Worm (Caenorhabditis elegans) whole organism, young adult: ENCODE data around the gene T24B8.7.

ENCODE experiments used
- B0336.3 ChIP-seq: fragments of 200-800 bp; sonication (Bioruptor generic); IDR thresholded peaks from 2 replicates; pipeline ENCODE4 v1.3.6; 2022; ENCODE audit warnings: missing genetic modification characterization, missing compliant biosample characterization
- F10E7.11 ChIP-seq: sonication (generic microtip); optimal IDR thresholded peaks from 2 replicates; lab custom pipeline; 2017; ENCODE audit warnings: mild to moderate bottlenecking, missing genetic modification characterization, moderate library complexity, missing compliant biosample characterization
- F33H1.4 ChIP-seq: fragments of 200-800 bp; sonication (Bioruptor generic); IDR thresholded peaks from 2 replicates; pipeline ENCODE4 v1.3.6; 2022; ENCODE audit warnings: missing genetic modification reagents, missing genetic modification characterization, missing compliant biosample characterization
- T07F8.4 ChIP-seq: sonication (generic microtip); optimal IDR thresholded peaks from 2 replicates; lab custom pipeline; 2016; ENCODE audit warnings: mild to moderate bottlenecking, missing genetic modification characterization, moderate library complexity, missing compliant biosample characterization
- T26A5.8 ChIP-seq: sonication (generic microtip); optimal IDR thresholded peaks from 2 replicates; lab custom pipeline; 2016; ENCODE audit warnings: missing genetic modification characterization, missing compliant biosample characterization
- Y53G8AR.9 ChIP-seq: fragments of 200-800 bp; sonication (Bioruptor generic); conservative IDR thresholded peaks from 2 replicates; pipeline ENCODE4 v1.3.6; 2022; ENCODE audit warnings: missing genetic modification reagents, missing genetic modification characterization, missing compliant biosample characterization
- Y56A3A.18 ChIP-seq: fragments of 200-800 bp; sonication (Bioruptor generic); IDR thresholded peaks from 2 replicates; pipeline ENCODE4 v1.3.6; 2022; ENCODE audit warnings: missing genetic modification reagents, missing genetic modification characterization, missing compliant biosample characterization
- Y67H2A.10 ChIP-seq: fragments of 200-800 bp; sonication (Bioruptor generic); conservative IDR thresholded peaks from 2 replicates; pipeline ENCODE4 v1.3.6; 2022; ENCODE audit warnings: missing genetic modification reagents, missing genetic modification characterization, missing compliant biosample characterization
- ZK185.1 ChIP-seq: sonication (generic microtip); optimal IDR thresholded peaks from 2 replicates; lab custom pipeline; 2016; ENCODE audit warnings: mild to moderate bottlenecking, missing genetic modification characterization, missing compliant biosample characterization; ENCODE audit not compliant: poor library complexity, severe bottlenecking
- akir-1 ChIP-seq: fragments of 200-800 bp; sonication (Bioruptor generic); optimal IDR thresholded peaks from 2 replicates; lab custom pipeline; 2018; ENCODE audit warnings: mild to moderate bottlenecking, missing genetic modification characterization, moderate library complexity, missing compliant biosample characterization
- ama-1 ChIP-seq, 3 experiments: fragments of 150-350 bp in 1 of 3; sonication (generic microtip) in 2 of 3; optimal IDR thresholded peaks; 2 replicates each; lab custom pipeline; 2014 to 2018; ENCODE audit warnings: missing biosample characterization in 2 of 3, missing genetic modification characterization in 2 of 3, missing genetic modification reagents in 2 of 3
- aptf-2 ChIP-seq: fragments of 200-800 bp; sonication (Bioruptor generic); conservative IDR thresholded peaks from 2 replicates; pipeline ENCODE4 v1.3.6; 2022; ENCODE audit warnings: missing genetic modification reagents, missing genetic modification characterization, missing compliant biosample characterization
- aptf-3 ChIP-seq: fragments of 200-800 bp; sonication (Bioruptor generic); IDR thresholded peaks from 2 replicates; pipeline ENCODE4 v1.3.6; 2022; ENCODE audit warnings: missing genetic modification characterization, missing compliant biosample characterization
- atf-7 ChIP-seq: sonication (generic microtip); optimal IDR thresholded peaks from 2 replicates; lab custom pipeline; 2017; ENCODE audit warnings: mild to moderate bottlenecking, missing genetic modification characterization, missing compliant biosample characterization
- attf-6 ChIP-seq: fragments of 200-800 bp; sonication (Bioruptor generic); IDR thresholded peaks from 2 replicates; pipeline ENCODE4 v1.3.6; 2022; ENCODE audit warnings: missing genetic modification reagents, missing genetic modification characterization, missing compliant biosample characterization
- bed-1 ChIP-seq: fragments of 200-800 bp; sonication (Bioruptor generic); IDR thresholded peaks from 2 replicates; pipeline ENCODE4 v1.3.6; 2022; ENCODE audit warnings: missing genetic modification reagents, missing genetic modification characterization, missing compliant biosample characterization
- ceh-100 ChIP-seq: fragments of 200-800 bp; sonication (Bioruptor generic); IDR thresholded peaks from 2 replicates; pipeline ENCODE4 v1.3.6; 2022; ENCODE audit warnings: missing genetic modification reagents, missing genetic modification characterization, missing compliant biosample characterization
- ceh-79 ChIP-seq: sonication (generic microtip); optimal IDR thresholded peaks from 2 replicates; lab custom pipeline; 2017; ENCODE audit warnings: mild to moderate bottlenecking, missing genetic modification characterization, missing compliant biosample characterization
- ceh-91 ChIP-seq: fragments of 200-800 bp; sonication (Bioruptor generic); IDR thresholded peaks from 2 replicates; pipeline ENCODE4 v1.3.6; 2022; ENCODE audit warnings: missing genetic modification reagents, missing genetic modification characterization, missing compliant biosample characterization
- chd-7 ChIP-seq: sonication (generic microtip); optimal IDR thresholded peaks from 2 replicates; lab custom pipeline; 2016; ENCODE audit warnings: mild to moderate bottlenecking, missing genetic modification characterization, moderate library complexity, missing compliant biosample characterization
- die-1 ChIP-seq: sonication (generic microtip); optimal IDR thresholded peaks from 2 replicates; lab custom pipeline; 2016; ENCODE audit warnings: missing genotype, mild to moderate bottlenecking, missing genetic modification characterization, missing compliant biosample characterization
- egl-44 ChIP-seq: fragments of 200-800 bp; sonication (Bioruptor generic); IDR thresholded peaks from 2 replicates; pipeline ENCODE4 v1.3.6; 2022; ENCODE audit warnings: missing genetic modification reagents, missing genetic modification characterization, missing compliant biosample characterization
- egrh-3 ChIP-seq: fragments of 200-800 bp; sonication (Bioruptor generic); IDR thresholded peaks from 2 replicates; pipeline ENCODE4 v1.3.6; 2022; ENCODE audit warnings: missing genetic modification reagents, missing genetic modification characterization, missing compliant biosample characterization
- hlh-12 ChIP-seq: sonication (generic microtip); optimal IDR thresholded peaks from 2 replicates; lab custom pipeline; 2016; ENCODE audit warnings: missing genetic modification characterization, missing compliant biosample characterization
- hmg-1.2 ChIP-seq: fragments of 200-800 bp; sonication (Bioruptor generic); IDR thresholded peaks from 2 replicates; pipeline ENCODE4 v1.3.6; 2022; ENCODE audit warnings: missing genetic modification reagents, missing genetic modification characterization, missing compliant biosample characterization
- hrde-1 ChIP-seq: sonication (generic microtip); optimal IDR thresholded peaks from 2 replicates; lab custom pipeline; 2016; ENCODE audit warnings: missing genetic modification characterization, mild to moderate bottlenecking, missing compliant biosample characterization, moderate library complexity, missing genotype, missing genetic modification reagents, borderline replicate concordance
- lag-1 ChIP-seq: fragments of 200-800 bp; sonication (Bioruptor generic); IDR thresholded peaks from 2 replicates; pipeline ENCODE4 v1.3.6; 2022; ENCODE audit warnings: missing genetic modification reagents, missing genetic modification characterization, missing compliant biosample characterization
- lin-26 ChIP-seq: fragments of 200-800 bp; sonication (Bioruptor generic); IDR thresholded peaks from 2 replicates; pipeline ENCODE4 v1.3.6; 2022; ENCODE audit warnings: missing genetic modification reagents, missing genetic modification characterization, missing compliant biosample characterization
- lin-54 ChIP-seq: fragments of 200-800 bp; sonication (Bioruptor generic); optimal IDR thresholded peaks from 2 replicates; lab custom pipeline; 2018; ENCODE audit warnings: mild to moderate bottlenecking, missing genetic modification characterization, missing compliant biosample characterization
- lsl-1 ChIP-seq: fragments of 200-800 bp; sonication (Bioruptor generic); optimal IDR thresholded peaks from 2 replicates; lab custom pipeline; 2018; ENCODE audit warnings: mild to moderate bottlenecking, missing genetic modification characterization, moderate library complexity, missing compliant biosample characterization
- mcd-1 ChIP-seq: fragments of 200-800 bp; sonication (Bioruptor generic); IDR thresholded peaks from 2 replicates; pipeline ENCODE4 v1.3.6; 2022; ENCODE audit warnings: missing genetic modification reagents, missing genetic modification characterization, missing compliant biosample characterization
- mes-4 ChIP-seq: sonication (generic microtip); optimal IDR thresholded peaks from 2 replicates; lab custom pipeline; 2016; ENCODE audit warnings: missing genotype, missing genetic modification characterization, missing compliant biosample characterization
- nfya-1 ChIP-seq: sonication (generic microtip); optimal IDR thresholded peaks from 2 replicates; lab custom pipeline; 2017; ENCODE audit warnings: antibody characterized with exemption, missing compliant biosample characterization, missing genetic modification characterization, borderline replicate concordance; ENCODE audit not compliant: insufficient read depth
- nfya-2 ChIP-seq: fragments of 200-800 bp; sonication (Bioruptor generic); IDR thresholded peaks from 2 replicates; pipeline ENCODE4 v1.3.6; 2022; ENCODE audit warnings: missing genetic modification reagents, missing genetic modification characterization, missing compliant biosample characterization
- nhr-80 ChIP-seq: sonication (generic microtip); optimal IDR thresholded peaks from 2 replicates; lab custom pipeline; 2016; ENCODE audit warnings: missing genetic modification characterization, missing compliant biosample characterization
- nhr-90 ChIP-seq: sonication (generic microtip); optimal IDR thresholded peaks from 2 replicates; lab custom pipeline; 2016; ENCODE audit warnings: missing genotype, mild to moderate bottlenecking, missing genetic modification characterization, missing compliant biosample characterization
- snpc-1.1 ChIP-seq: sonication (generic microtip); optimal IDR thresholded peaks from 2 replicates; lab custom pipeline; 2017; ENCODE audit warnings: missing genetic modification characterization, mild to moderate bottlenecking, missing compliant biosample characterization, antibody characterized with exemption, moderate library complexity, missing genotype, missing genetic modification reagents; ENCODE audit not compliant: insufficient read depth
- snpc-1.3 ChIP-seq: sonication (generic microtip); optimal IDR thresholded peaks from 2 replicates; lab custom pipeline; 2017; ENCODE audit warnings: missing genetic modification characterization, mild to moderate bottlenecking, missing compliant biosample characterization, antibody characterized with exemption, moderate library complexity, missing genotype, missing genetic modification reagents; ENCODE audit not compliant: insufficient read depth
- snpc-4 ChIP-seq, 5 experiments: fragments of 150-350 bp in 1 of 5; sonication (generic microtip) in 4 of 5; optimal IDR thresholded peaks; 2 replicates each; lab custom pipeline; 2014 to 2018; ENCODE audit warnings: missing genetic modification characterization in 5 of 5, missing biosample characterization in 3 of 5, antibody characterized with exemption in 2 of 5, mild to moderate bottlenecking in 2 of 5, missing compliant biosample characterization in 2 of 5, missing genotype in 2 of 5, moderate library complexity in 2 of 5, missing genetic modification reagents in 1 of 5
- tlf-1 ChIP-seq: fragments of 200-800 bp; sonication (Bioruptor generic); optimal IDR thresholded peaks from 2 replicates; lab custom pipeline; 2018; ENCODE audit warnings: mild to moderate bottlenecking, missing genetic modification characterization, missing compliant biosample characterization
- unc-130 ChIP-seq: sonication (generic microtip); optimal IDR thresholded peaks from 2 replicates; lab custom pipeline; 2016; ENCODE audit warnings: missing genetic modification reagents, missing genetic modification characterization, missing compliant biosample characterization
- unc-62 ChIP-seq: fragments of 150-350 bp; optimal IDR thresholded peaks from 2 replicates; lab custom pipeline; 2014; ENCODE audit warnings: missing biosample characterization, missing genetic modification reagents, missing genetic modification characterization
- xnd-1 ChIP-seq: sonication (generic microtip); optimal IDR thresholded peaks from 2 replicates; lab custom pipeline; 2016; ENCODE audit warnings: missing genotype, missing genetic modification reagents, missing genetic modification characterization, missing compliant biosample characterization
- zim-3 ChIP-seq: sonication (generic microtip); optimal IDR thresholded peaks from 2 replicates; lab custom pipeline; 2017; ENCODE audit warnings: mild to moderate bottlenecking, missing genetic modification characterization, moderate library complexity, missing compliant biosample characterization
- ztf-18 ChIP-seq: sonication (generic microtip); optimal IDR thresholded peaks from 2 replicates; lab custom pipeline; 2016; ENCODE audit warnings: missing genotype, mild to moderate bottlenecking, missing genetic modification characterization, missing compliant biosample characterization
- ztf-22 ChIP-seq: fragments of 200-800 bp; sonication (Bioruptor generic); optimal IDR thresholded peaks from 2 replicates; lab custom pipeline; 2018; ENCODE audit warnings: mild to moderate bottlenecking, missing genetic modification characterization, moderate library complexity, missing compliant biosample characterization
- ztf-3 ChIP-seq: fragments of 200-800 bp; sonication (Bioruptor generic); optimal IDR thresholded peaks from 2 replicates; lab custom pipeline; 2018; ENCODE audit warnings: mild to moderate bottlenecking, missing genetic modification characterization, missing compliant biosample characterization

Gene T24B8.7

DNA sequence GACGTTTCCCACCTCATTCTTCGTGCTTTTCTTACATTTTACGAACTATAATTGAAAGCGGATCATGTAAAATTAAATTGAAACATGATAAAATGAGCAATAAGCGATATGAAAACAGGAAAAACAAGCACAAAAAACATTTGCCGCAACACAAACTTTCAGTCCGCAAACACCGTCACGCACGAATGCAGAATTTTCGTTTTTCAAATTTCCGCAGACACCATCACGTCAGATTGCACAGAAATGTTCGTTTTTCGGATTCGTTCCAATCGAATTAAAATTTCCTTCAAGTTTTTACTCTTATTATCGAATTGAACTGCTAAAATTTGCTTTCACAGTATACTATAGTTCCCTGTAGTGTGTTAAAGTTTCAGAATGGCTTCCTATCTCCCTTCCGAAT is 1.1 kb upstream of the T24B8.7 start, which contains the start of gene chmp-7:
chmp-7 (plus strand) TSS at position 369 of the 400 bp plus-strand sequence.
- TF ChIP-seq ZK185.1 (tag; lab: Kevin White, UChicago), result peak; percentile 70
- peak; percentile 60 for TF ChIP-seq ztf-18 (tag; lab: Kevin White, UChicago)
- peak; percentile 98 for TF ChIP-seq lin-54 (GFP tag; lab: Kevin White, UChicago)
- TF ChIP-seq ztf-3 (GFP tag; lab: Kevin White, UChicago), result no peak
- TF ChIP-seq nfya-1 (tag; lab: Kevin White, UChicago), result no peak
- TF ChIP-seq tlf-1 (GFP tag; lab: Kevin White, UChicago), result peak; percentile 74
- TF ChIP-seq ztf-22 (GFP tag; lab: Kevin White, UChicago), result no peak
- TF ChIP-seq lin-26, result no peak
- peak; percentile 70 for TF ChIP-seq ceh-91
- peak; percentile 4 for TF ChIP-seq xnd-1 (tag; lab: Kevin White, UChicago)
- no peak for TF ChIP-seq Y67H2A.10
- no peak for TF ChIP-seq hlh-12 (tag; lab: Kevin White, UChicago)
- no peak for TF ChIP-seq T26A5.8 (tag; lab: Kevin White, UChicago)
- peak; percentile 25 for TF ChIP-seq snpc-1.1 (tag; lab: Kevin White, UChicago)
- peak; percentile 73 for TF ChIP-seq lsl-1 (GFP tag; lab: Kevin White, UChicago)
- peak; percentile 27 for TF ChIP-seq unc-130 (GFP tag; lab: Kevin White, UChicago)
- TF ChIP-seq Y53G8AR.9 (GFP tag; lab: Robert Waterston, UW), result no peak
- peak; percentile 85 for TF ChIP-seq mcd-1 (GFP tag; lab: Robert Waterston, UW)
- TF ChIP-seq Y56A3A.18, result no peak
- TF ChIP-seq F10E7.11, result no peak
- no peak for TF ChIP-seq die-1 (tag; lab: Kevin White, UChicago)
- TF ChIP-seq hrde-1, result no peak
- peak; percentile 58 for TF ChIP-seq snpc-4 (GFP tag; optimal IDR thresholded peaks at IDR 0.05; lab: Kevin White, UChicago)
- TF ChIP-seq snpc-4 (tag; optimal IDR thresholded peaks at IDR 0.05; lab: Kevin White, UChicago), result peak; percentile 27 to 80 (median 56)
- no peak for TF ChIP-seq ceh-79
- no peak for TF ChIP-seq akir-1
- no peak for TF ChIP-seq egrh-3 (GFP tag; lab: Robert Waterston, UW)
- TF ChIP-seq lag-1 (GFP tag; lab: Robert Waterston, UW), result no peak
- no peak for TF ChIP-seq zim-3 (tag; lab: Kevin White, UChicago)
- 0 out of 2 replicates have a peak, but pooled peaks have one; percentile 43 for TF ChIP-seq B0336.3 (GFP tag; lab: Robert Waterston, UW)
- TF ChIP-seq F33H1.4 (GFP tag; lab: Robert Waterston, UW), result peak; percentile 65
- TF ChIP-seq hmg-1.2 (GFP tag; lab: Robert Waterston, UW), result peak; percentile 69; the same call in 1 of the 2 replicates
- peak; percentile 19 for TF ChIP-seq ama-1 (optimal IDR thresholded peaks at IDR 0.05; lab: Kevin White, UChicago)
- TF ChIP-seq ama-1 (GFP tag; optimal IDR thresholded peaks at IDR 0.05; lab: Kevin White, UChicago), result no peak
- TF ChIP-seq nfya-2, result no peak
- peak; percentile 53 for TF ChIP-seq nhr-80 (tag; lab: Kevin White, UChicago)
- no peak for TF ChIP-seq attf-6 (GFP tag; lab: Robert Waterston, UW)
- TF ChIP-seq T07F8.4 (tag; lab: Kevin White, UChicago), result no peak
- TF ChIP-seq nhr-90 (tag; lab: Kevin White, UChicago), result no peak
- no peak for TF ChIP-seq mes-4 (tag; lab: Kevin White, UChicago)
- no peak for TF ChIP-seq atf-7 (tag; lab: Kevin White, UChicago)
- TF ChIP-seq bed-1 (GFP tag; lab: Robert Waterston, UW), result no peak
- TF ChIP-seq snpc-1.3 (tag; lab: Kevin White, UChicago), result peak; percentile 76
- no peak for TF ChIP-seq aptf-2 (GFP tag; lab: Robert Waterston, UW)
- no peak for TF ChIP-seq unc-62 (GFP tag; lab: Kevin White, UChicago)
- peak; percentile 22; the same call in 1 of the 2 replicates for TF ChIP-seq ceh-100 (GFP tag; lab: Robert Waterston, UW)
- TF ChIP-seq aptf-3 (GFP tag; lab: Robert Waterston, UW), result no peak
- no peak for TF ChIP-seq chd-7
- TF ChIP-seq egl-44 (GFP tag; lab: Robert Waterston, UW), result no peak
